Worm (Caenorhabditis elegans) whole organism, young adult: ENCODE data around the gene C17H12.12.

ENCODE experiments used
- B0035.1 ChIP-seq: sonication (generic microtip); optimal IDR thresholded peaks from 2 replicates; lab custom pipeline; 2016; ENCODE audit warnings: missing genetic modification characterization, mild to moderate bottlenecking, missing compliant biosample characterization, missing genotype, missing genetic modification reagents
- F10E7.11 ChIP-seq: sonication (generic microtip); optimal IDR thresholded peaks from 2 replicates; lab custom pipeline; 2017; ENCODE audit warnings: mild to moderate bottlenecking, missing genetic modification characterization, moderate library complexity, missing compliant biosample characterization
- F37B4.10 ChIP-seq: fragments of 200-800 bp; sonication (Bioruptor generic); IDR thresholded peaks from 2 replicates; pipeline ENCODE4 v1.3.6; 2022; ENCODE audit warnings: missing genetic modification characterization, missing compliant biosample characterization
- K11D2.4 ChIP-seq: fragments of 200-800 bp; sonication (Bioruptor generic); IDR thresholded peaks from 2 replicates; pipeline ENCODE4 v1.3.6; 2022; ENCODE audit warnings: missing genetic modification reagents, missing genetic modification characterization, missing compliant biosample characterization
- K12H6.12 ChIP-seq: fragments of 200-800 bp; sonication (Bioruptor generic); optimal IDR thresholded peaks from 2 replicates; lab custom pipeline; 2018; ENCODE audit warnings: mild to moderate bottlenecking, missing genetic modification characterization, missing compliant biosample characterization
- Y53F4B.3 ChIP-seq: fragments of 200-800 bp; sonication (Bioruptor generic); IDR thresholded peaks from 2 replicates; pipeline ENCODE4 v1.3.6; 2022; ENCODE audit warnings: missing genetic modification reagents, missing genetic modification characterization, missing compliant biosample characterization
- ama-1 ChIP-seq, 3 experiments: fragments of 150-350 bp in 1 of 3; sonication (generic microtip) in 2 of 3; optimal IDR thresholded peaks; 2 replicates each; lab custom pipeline; 2014 to 2018; ENCODE audit warnings: missing biosample characterization in 2 of 3, missing genetic modification characterization in 2 of 3, missing genetic modification reagents in 2 of 3
- aptf-3 ChIP-seq: fragments of 200-800 bp; sonication (Bioruptor generic); IDR thresholded peaks from 2 replicates; pipeline ENCODE4 v1.3.6; 2022; ENCODE audit warnings: missing genetic modification characterization, missing compliant biosample characterization
- attf-5 ChIP-seq: fragments of 200-800 bp; sonication (Bioruptor generic); optimal IDR thresholded peaks from 2 replicates; lab custom pipeline; 2018; ENCODE audit warnings: mild to moderate bottlenecking, missing genetic modification characterization, missing compliant biosample characterization
- bed-1 ChIP-seq: fragments of 200-800 bp; sonication (Bioruptor generic); IDR thresholded peaks from 2 replicates; pipeline ENCODE4 v1.3.6; 2022; ENCODE audit warnings: missing genetic modification reagents, missing genetic modification characterization, missing compliant biosample characterization
- ceh-100 ChIP-seq: fragments of 200-800 bp; sonication (Bioruptor generic); IDR thresholded peaks from 2 replicates; pipeline ENCODE4 v1.3.6; 2022; ENCODE audit warnings: missing genetic modification reagents, missing genetic modification characterization, missing compliant biosample characterization
- ceh-27 ChIP-seq: fragments of 200-800 bp; sonication (Bioruptor generic); optimal IDR thresholded peaks from 2 replicates; lab custom pipeline; 2018; ENCODE audit warnings: mild to moderate bottlenecking, missing genetic modification characterization, moderate library complexity, missing compliant biosample characterization
- ceh-91 ChIP-seq: fragments of 200-800 bp; sonication (Bioruptor generic); IDR thresholded peaks from 2 replicates; pipeline ENCODE4 v1.3.6; 2022; ENCODE audit warnings: missing genetic modification reagents, missing genetic modification characterization, missing compliant biosample characterization
- chd-7 ChIP-seq: sonication (generic microtip); optimal IDR thresholded peaks from 2 replicates; lab custom pipeline; 2016; ENCODE audit warnings: mild to moderate bottlenecking, missing genetic modification characterization, moderate library complexity, missing compliant biosample characterization
- dox-1 ChIP-seq: fragments of 200-800 bp; sonication (Bioruptor generic); IDR thresholded peaks from 2 replicates; pipeline ENCODE4 v1.3.6; 2022; ENCODE audit warnings: missing genetic modification reagents, missing genetic modification characterization, missing compliant biosample characterization
- dpl-1 ChIP-seq: fragments of 150-350 bp; optimal IDR thresholded peaks from 2 replicates; lab custom pipeline; 2014; ENCODE audit warnings: missing biosample characterization, missing genetic modification reagents, missing genetic modification characterization
- efl-1 ChIP-seq: fragments of 150-350 bp; optimal IDR thresholded peaks from 2 replicates; lab custom pipeline; 2014; ENCODE audit warnings: missing biosample characterization, missing genetic modification reagents, missing genetic modification characterization
- egl-18 ChIP-seq: fragments of 200-800 bp; sonication (Bioruptor generic); IDR thresholded peaks from 2 replicates; pipeline ENCODE4 v1.3.6; 2022; ENCODE audit warnings: missing genetic modification reagents, missing genetic modification characterization, missing compliant biosample characterization
- egrh-3 ChIP-seq: fragments of 200-800 bp; sonication (Bioruptor generic); IDR thresholded peaks from 2 replicates; pipeline ENCODE4 v1.3.6; 2022; ENCODE audit warnings: missing genetic modification reagents, missing genetic modification characterization, missing compliant biosample characterization
- ets-4 ChIP-seq: fragments of 200-800 bp; sonication (Bioruptor generic); optimal IDR thresholded peaks from 2 replicates; lab custom pipeline; 2018; ENCODE audit warnings: mild to moderate bottlenecking, missing genetic modification characterization, missing compliant biosample characterization
- gei-17 ChIP-seq: fragments of 200-800 bp; sonication (Bioruptor generic); optimal IDR thresholded peaks from 2 replicates; lab custom pipeline; 2018; ENCODE audit warnings: mild to moderate bottlenecking, missing genetic modification characterization, missing compliant biosample characterization
- hmg-1.2 ChIP-seq: fragments of 200-800 bp; sonication (Bioruptor generic); IDR thresholded peaks from 2 replicates; pipeline ENCODE4 v1.3.6; 2022; ENCODE audit warnings: missing genetic modification reagents, missing genetic modification characterization, missing compliant biosample characterization
- hsf-1 ChIP-seq: fragments of 200-800 bp; sonication (Bioruptor generic); IDR thresholded peaks from 2 replicates; pipeline ENCODE4 v1.3.6; 2022; ENCODE audit warnings: missing genetic modification reagents, missing genetic modification characterization, missing compliant biosample characterization
- let-526 ChIP-seq: fragments of 200-800 bp; sonication (Bioruptor generic); IDR thresholded peaks from 2 replicates; pipeline ENCODE4 v1.3.6; 2022; ENCODE audit warnings: missing genetic modification reagents, missing genetic modification characterization, missing compliant biosample characterization
- lin-26 ChIP-seq: fragments of 200-800 bp; sonication (Bioruptor generic); IDR thresholded peaks from 2 replicates; pipeline ENCODE4 v1.3.6; 2022; ENCODE audit warnings: missing genetic modification reagents, missing genetic modification characterization, missing compliant biosample characterization
- lsl-1 ChIP-seq: fragments of 200-800 bp; sonication (Bioruptor generic); optimal IDR thresholded peaks from 2 replicates; lab custom pipeline; 2018; ENCODE audit warnings: mild to moderate bottlenecking, missing genetic modification characterization, moderate library complexity, missing compliant biosample characterization
- madf-8 ChIP-seq: fragments of 200-800 bp; sonication (Bioruptor generic); conservative IDR thresholded peaks from 2 replicates; pipeline ENCODE4 v1.3.6; 2022; ENCODE audit warnings: missing genetic modification reagents, missing genetic modification characterization, missing compliant biosample characterization
- mel-28 ChIP-seq: sonication (generic microtip); optimal IDR thresholded peaks from 2 replicates; lab custom pipeline; 2016; ENCODE audit warnings: borderline replicate concordance, mild to moderate bottlenecking, missing genetic modification characterization, missing compliant biosample characterization
- nfya-2 ChIP-seq: fragments of 200-800 bp; sonication (Bioruptor generic); IDR thresholded peaks from 2 replicates; pipeline ENCODE4 v1.3.6; 2022; ENCODE audit warnings: missing genetic modification reagents, missing genetic modification characterization, missing compliant biosample characterization
- nfyb-1 ChIP-seq: fragments of 200-800 bp; sonication (Bioruptor generic); IDR thresholded peaks from 2 replicates; pipeline ENCODE4 v1.3.6; 2022; ENCODE audit warnings: missing genetic modification reagents, missing genetic modification characterization, missing compliant biosample characterization
- nhr-80 ChIP-seq: sonication (generic microtip); optimal IDR thresholded peaks from 2 replicates; lab custom pipeline; 2016; ENCODE audit warnings: missing genetic modification characterization, missing compliant biosample characterization
- rec-8 ChIP-seq, 2 experiments: sonication (generic microtip); optimal IDR thresholded peaks; 2 replicates each; lab custom pipeline; 2016; ENCODE audit warnings: mild to moderate bottlenecking in 2 of 2, missing genetic modification characterization in 2 of 2, missing genetic modification reagents in 2 of 2, missing genotype in 2 of 2, missing biosample characterization in 1 of 2, missing compliant biosample characterization in 1 of 2, moderate library complexity in 1 of 2
- sdz-38 ChIP-seq: sonication (generic microtip); optimal IDR thresholded peaks from 2 replicates; lab custom pipeline; 2016; ENCODE audit warnings: missing genotype, missing genetic modification characterization, missing compliant biosample characterization
- snpc-3.4 ChIP-seq: sonication (generic microtip); optimal IDR thresholded peaks from 2 replicates; lab custom pipeline; 2017; ENCODE audit warnings: missing genetic modification characterization, mild to moderate bottlenecking, missing compliant biosample characterization, antibody characterized with exemption, moderate library complexity, missing genotype, missing genetic modification reagents
- snpc-4 ChIP-seq, 5 experiments: fragments of 150-350 bp in 1 of 5; sonication (generic microtip) in 4 of 5; optimal IDR thresholded peaks; 2 replicates each; lab custom pipeline; 2014 to 2018; ENCODE audit warnings: missing genetic modification characterization in 5 of 5, missing biosample characterization in 3 of 5, antibody characterized with exemption in 2 of 5, mild to moderate bottlenecking in 2 of 5, missing compliant biosample characterization in 2 of 5, missing genotype in 2 of 5, moderate library complexity in 2 of 5, missing genetic modification reagents in 1 of 5
- somi-1 ChIP-seq: fragments of 200-800 bp; sonication (Bioruptor generic); optimal IDR thresholded peaks from 2 replicates; lab custom pipeline; 2018; ENCODE audit warnings: mild to moderate bottlenecking, missing genetic modification characterization, missing compliant biosample characterization
- tbp1 ChIP-seq: fragments of 200-800 bp; sonication (Bioruptor generic); optimal IDR thresholded peaks from 2 replicates; lab custom pipeline; 2018; ENCODE audit warnings: mild to moderate bottlenecking, missing genetic modification characterization, missing compliant biosample characterization
- unc-130 ChIP-seq: sonication (generic microtip); optimal IDR thresholded peaks from 2 replicates; lab custom pipeline; 2016; ENCODE audit warnings: missing genetic modification reagents, missing genetic modification characterization, missing compliant biosample characterization
- unc-62 ChIP-seq: fragments of 150-350 bp; optimal IDR thresholded peaks from 2 replicates; lab custom pipeline; 2014; ENCODE audit warnings: missing biosample characterization, missing genetic modification reagents, missing genetic modification characterization
- zfh-2 ChIP-seq: fragments of 200-800 bp; sonication (Bioruptor generic); conservative IDR thresholded peaks from 2 replicates; pipeline ENCODE4 v1.3.6; 2022; ENCODE audit warnings: missing genetic modification reagents, missing genetic modification characterization, missing compliant biosample characterization
- ztf-26 ChIP-seq: sonication (generic microtip); optimal IDR thresholded peaks from 2 replicates; lab custom pipeline; 2017; ENCODE audit warnings: missing genetic modification characterization, missing compliant biosample characterization
- ztf-28 ChIP-seq: fragments of 200-800 bp; sonication (Bioruptor generic); IDR thresholded peaks from 2 replicates; pipeline ENCODE4 v1.3.6; 2022; ENCODE audit warnings: missing genetic modification reagents, missing genetic modification characterization, missing compliant biosample characterization

C17H12.12 gene

DNA sequence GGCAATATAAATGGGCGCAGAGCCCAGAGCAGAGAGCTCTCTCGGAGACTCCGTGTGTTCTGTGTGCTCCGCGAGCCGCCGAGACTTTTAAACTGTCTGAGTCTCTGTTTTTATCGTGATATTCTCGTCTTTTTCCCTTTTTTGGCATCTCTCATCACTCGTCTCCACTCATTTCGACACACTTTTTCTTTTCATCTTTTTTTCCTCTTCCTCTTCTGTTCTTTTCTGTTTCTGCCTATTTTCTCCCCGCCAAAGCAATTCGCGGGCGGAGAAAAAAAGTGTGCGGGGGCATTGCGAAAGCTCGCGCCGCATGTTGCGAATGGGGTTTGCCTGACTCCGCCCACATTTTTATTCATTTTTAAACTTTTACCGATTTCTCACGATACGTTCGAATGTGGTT is 39.4 kb upstream of the C17H12.12 start (continued):
- TF ChIP-seq mel-28 (tag; lab: Kevin White, UChicago) (peak; percentile 44), F10E7.11 (no peak), lsl-1 (peak; percentile 84), ceh-91 (GFP tag; lab: Robert Waterston, UW) (peak; percentile 94), hsf-1 (peak; percentile 87), bed-1 (GFP tag; lab: Robert Waterston, UW) (no peak), egrh-3 (GFP tag; lab: Robert Waterston, UW) (peak; percentile 80), ama-1 (optimal IDR thresholded peaks at IDR 0.05; lab: Kevin White, UChicago) (no peak), ama-1 (GFP tag; optimal IDR thresholded peaks at IDR 0.05; lab: Kevin White, UChicago) (peak in 1 of 2 experiments; percentile 39), ets-4 (peak; percentile 28), madf-8 (GFP tag; lab: Robert Waterston, UW) (peak; percentile 97), nfya-2 (no peak), ztf-26 (tag; lab: Kevin White, UChicago) (no peak), nhr-80 (peak; percentile 85), hmg-1.2 (GFP tag; lab: Robert Waterston, UW) (peak; percentile 87), aptf-3 (GFP tag; lab: Robert Waterston, UW) (0 out of 2 replicates have a peak, but pooled peaks have one; percentile 27), lin-26 (GFP tag; lab: Robert Waterston, UW) (peak; percentile 80; the same call in 1 of the 2 replicates), ceh-27 (GFP tag; lab: Kevin White, UChicago) (peak; percentile 79), sdz-38 (no peak), ceh-100 (GFP tag; lab: Robert Waterston, UW) (peak; percentile 84), attf-5 (peak; percentile 93), dpl-1 (GFP tag; lab: Kevin White, UChicago) (peak; percentile 98), let-526 (peak; percentile 64; the same call in 1 of the 2 replicates), gei-17 (GFP tag; lab: Kevin White, UChicago) (peak; percentile 62), B0035.1 (no peak), dox-1 (GFP tag; lab: Robert Waterston, UW) (peak; percentile 98), K11D2.4 (GFP tag; lab: Robert Waterston, UW) (peak; percentile 82), zfh-2 (GFP tag; lab: Robert Waterston, UW) (peak; percentile 95), Y53F4B.3 (GFP tag; lab: Robert Waterston, UW) (no peak; the same call in 1 of the 2 replicates), rec-8 (tag; optimal IDR thresholded peaks at IDR 0.05; lab: Kevin White, UChicago) (peak; percentile 14 to 65), tbp1 (GFP tag; lab: Kevin White, UChicago) (peak; percentile 75), unc-62 (GFP tag; lab: Kevin White, UChicago) (no peak), ztf-28 (GFP tag; lab: Robert Waterston, UW) (no peak), nfyb-1 (GFP tag; lab: Robert Waterston, UW) (peak; percentile 91), snpc-3.4 (tag; lab: Kevin White, UChicago) (peak; percentile 94), chd-7 (peak; percentile 62), F37B4.10 (GFP tag; lab: Robert Waterston, UW) (no peak), K12H6.12 (peak; percentile 87), efl-1 (GFP tag; lab: Kevin White, UChicago) (peak; percentile 99), unc-130 (GFP tag; lab: Kevin White, UChicago) (peak; percentile 94), somi-1 (GFP tag; lab: Kevin White, UChicago) (peak; percentile 11), egl-18 (GFP tag; lab: Robert Waterston, UW) (no peak), snpc-4 (GFP tag; optimal IDR thresholded peaks at IDR 0.05; lab: Kevin White, UChicago) (peak; percentile 84), snpc-4 (tag; optimal IDR thresholded peaks at IDR 0.05; lab: Kevin White, UChicago) (peak; percentile 80 to 92 (median 85))
- TF ChIP-seq, all 124 proteins: peak for 89
